Worm (Caenorhabditis elegans) whole organism, L4 larva: ENCODE results near the gene C50D2.10.

Experiments used
- D1046.2 ChIP-seq: fragments of 200-800 bp; sonication (Bioruptor generic); IDR thresholded peaks from 2 replicates; pipeline ENCODE4 v1.3.6; 2022; ENCODE audit warnings: missing genetic modification characterization, missing compliant biosample characterization
- gei-8 ChIP-seq: fragments of 200-800 bp; sonication (Bioruptor generic); optimal IDR thresholded peaks from 2 replicates; lab custom pipeline; 2018; ENCODE audit warnings: mild to moderate bottlenecking, missing genetic modification characterization, missing compliant biosample characterization
- tra-1 ChIP-seq: fragments of 200-800 bp; sonication (Bioruptor generic); IDR thresholded peaks from 2 replicates; pipeline ENCODE4 v1.3.6; 2022; ENCODE audit warnings: missing genetic modification reagents, missing genetic modification characterization, missing compliant biosample characterization
- unc-130 ChIP-seq: sonication (generic microtip); optimal IDR thresholded peaks from 2 replicates; lab custom pipeline; 2016; ENCODE audit warnings: missing genetic modification reagents, missing genetic modification characterization, missing compliant biosample characterization
- zfp-2 ChIP-seq: sonication (generic microtip); optimal IDR thresholded peaks from 2 replicates; lab custom pipeline; 2016; ENCODE audit warnings: mild to moderate bottlenecking, missing genetic modification characterization, missing compliant biosample characterization

DNA sequence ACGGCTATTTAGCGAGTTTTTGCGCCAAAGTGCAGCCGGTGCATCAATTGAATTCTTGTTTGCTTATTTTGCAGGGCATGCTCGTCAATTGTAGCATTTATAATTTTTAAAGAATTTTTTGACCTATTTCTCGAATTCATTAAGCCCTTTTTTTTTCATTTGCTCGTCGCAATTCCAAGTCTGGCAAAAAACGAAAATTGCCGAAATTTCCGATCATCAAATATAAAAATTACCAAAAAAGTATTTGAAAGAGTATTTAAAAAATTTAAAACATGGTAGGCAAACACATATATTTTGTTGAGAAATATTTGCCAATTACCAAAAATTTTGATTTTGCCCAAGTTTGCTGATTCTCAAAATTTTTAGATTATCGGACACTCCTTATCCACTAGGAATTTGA, 14.8 kb upstream of the C50D2.10 start, which contains the start of gene C50D2.6:
- no peak for TF ChIP-seq zfp-2
- TF ChIP-seq unc-130 (GFP tag; lab: Kevin White, UChicago) = no peak
- TF ChIP-seq tra-1 (GFP tag; lab: Robert Waterston, UW) = no peak
- no peak for TF ChIP-seq gei-8 (GFP tag; lab: Kevin White, UChicago)
- TF ChIP-seq D1046.2 (GFP tag; lab: Robert Waterston, UW) = no peak
